Worm (Caenorhabditis elegans) whole organism, L3 larva: ENCODE data around the gene clec-171.

Experiments used
- R02D3.7 ChIP-seq: fragments of 150-350 bp; optimal IDR thresholded peaks from 2 replicates; lab custom pipeline; 2014; ENCODE audit warnings: missing biosample characterization, missing genetic modification characterization
- ZK546.5 ChIP-seq: sonication (generic microtip); optimal IDR thresholded peaks from 2 replicates; lab custom pipeline; 2017; ENCODE audit warnings: missing biosample characterization, missing genetic modification characterization
- aly-2 ChIP-seq: fragments of 150-350 bp; optimal IDR thresholded peaks from 2 replicates; lab custom pipeline; 2014; ENCODE audit warnings: missing biosample characterization, missing genetic modification characterization
- ama-1 ChIP-seq: fragments of 150-350 bp; optimal IDR thresholded peaks from 2 replicates; lab custom pipeline; 2018
- ceh-16 ChIP-seq: sonication (generic microtip); optimal IDR thresholded peaks from 2 replicates; lab custom pipeline; 2017; ENCODE audit warnings: missing biosample characterization, missing genetic modification characterization
- ceh-82 ChIP-seq: fragments of 150-350 bp; optimal IDR thresholded peaks from 2 replicates; lab custom pipeline; 2014; ENCODE audit warnings: missing biosample characterization, missing genetic modification characterization
- ceh-9 ChIP-seq: sonication (generic microtip); optimal IDR thresholded peaks from 2 replicates; lab custom pipeline; 2018; ENCODE audit warnings: missing biosample characterization, missing genetic modification characterization
- daf-12 ChIP-seq: fragments of 150-350 bp; optimal IDR thresholded peaks from 2 replicates; lab custom pipeline; 2014; ENCODE audit warnings: missing biosample characterization, missing genetic modification reagents, missing genetic modification characterization
- egl-27 ChIP-seq: sonication (generic microtip); optimal IDR thresholded peaks from 4 replicates; lab custom pipeline; 2017; ENCODE audit warnings: missing biosample characterization, missing genetic modification reagents, missing genetic modification characterization
- egl-5 ChIP-seq: fragments of 150-350 bp; optimal IDR thresholded peaks from 2 replicates; lab custom pipeline; 2017; ENCODE audit warnings: missing biosample characterization, missing genetic modification reagents, missing genetic modification characterization, inconsistent platforms
- elt-2 ChIP-seq: sonication (generic microtip); optimal IDR thresholded peaks from 2 replicates; lab custom pipeline; 2016; ENCODE audit warnings: missing genetic modification reagents, mild to moderate bottlenecking, missing genetic modification characterization, missing compliant biosample characterization
- elt-3 ChIP-seq, 3 experiments: fragments of 150-350 bp in 1 of 3; sonication (generic microtip) in 2 of 3; optimal IDR thresholded peaks; 2 replicates in 2 of 3; 4 replicates in 1 of 3; lab custom pipeline; 2014 to 2017; ENCODE audit warnings: missing biosample characterization in 3 of 3, missing genetic modification characterization in 3 of 3
- fkh-10 ChIP-seq: sonication (generic microtip); optimal IDR thresholded peaks from 2 replicates; lab custom pipeline; 2017; ENCODE audit warnings: missing biosample characterization, missing genetic modification reagents, missing genetic modification characterization
- fkh-2 ChIP-seq: fragments of 150-350 bp; optimal IDR thresholded peaks from 2 replicates; lab custom pipeline; 2014; ENCODE audit warnings: missing biosample characterization, missing genetic modification reagents, missing genetic modification characterization
- fos-1 ChIP-seq: fragments of 150-350 bp; optimal IDR thresholded peaks from 2 replicates; lab custom pipeline; 2014; ENCODE audit warnings: missing biosample characterization, missing genetic modification characterization
- hmg-11 ChIP-seq: sonication (generic microtip); optimal IDR thresholded peaks from 2 replicates; lab custom pipeline; 2016; ENCODE audit warnings: missing genetic modification characterization, missing compliant biosample characterization
- lin-15B ChIP-seq: fragments of 150-350 bp; optimal IDR thresholded peaks from 2 replicates; lab custom pipeline; 2014; ENCODE audit warnings: missing biosample characterization, missing genetic modification characterization
- lin-39 ChIP-seq: fragments of 150-350 bp; optimal IDR thresholded peaks from 2 replicates; lab custom pipeline; 2018; ENCODE audit warnings: missing biosample characterization, missing genetic modification reagents, missing genetic modification characterization
- lsy-12 ChIP-seq: sonication (generic microtip); optimal IDR thresholded peaks from 2 replicates; lab custom pipeline; 2016; ENCODE audit warnings: mild to moderate bottlenecking, missing genetic modification characterization, missing compliant biosample characterization
- mdl-1 ChIP-seq: fragments of 150-350 bp; optimal IDR thresholded peaks from 2 replicates; lab custom pipeline; 2014; ENCODE audit warnings: missing biosample characterization, missing genetic modification characterization
- mml-1 ChIP-seq: fragments of 150-350 bp; sonication (generic microtip); optimal IDR thresholded peaks from 3 replicates; lab custom pipeline; 2014; ENCODE audit warnings: missing biosample characterization, missing genetic modification characterization
- nfya-1 ChIP-seq: sonication (generic microtip); optimal IDR thresholded peaks from 2 replicates; lab custom pipeline; 2017; ENCODE audit warnings: missing genetic modification characterization, mild to moderate bottlenecking, missing compliant biosample characterization, antibody characterized with exemption, moderate library complexity; ENCODE audit not compliant: insufficient read depth
- nhr-11 ChIP-seq: fragments of 150-350 bp; optimal IDR thresholded peaks from 2 replicates; lab custom pipeline; 2014; ENCODE audit warnings: missing biosample characterization, missing genetic modification characterization
- nhr-23 ChIP-seq: fragments of 150-350 bp; optimal IDR thresholded peaks from 2 replicates; lab custom pipeline; 2014; ENCODE audit warnings: missing biosample characterization, missing genetic modification reagents, missing genetic modification characterization
- nhr-237 ChIP-seq: fragments of 150-350 bp; optimal IDR thresholded peaks from 2 replicates; lab custom pipeline; 2014; ENCODE audit warnings: missing biosample characterization, missing genetic modification characterization
- nhr-25 ChIP-seq: sonication (generic microtip); optimal IDR thresholded peaks from 2 replicates; lab custom pipeline; 2017; ENCODE audit warnings: missing biosample characterization, missing genetic modification characterization
- nhr-28 ChIP-seq: fragments of 150-350 bp; optimal IDR thresholded peaks from 2 replicates; lab custom pipeline; 2014; ENCODE audit warnings: missing biosample characterization, missing genetic modification characterization
- nhr-43 ChIP-seq: sonication (generic microtip); optimal IDR thresholded peaks from 2 replicates; lab custom pipeline; 2016; ENCODE audit warnings: mild to moderate bottlenecking, missing genetic modification characterization, missing compliant biosample characterization; ENCODE audit not compliant: poor library complexity, severe bottlenecking
- nhr-76 ChIP-seq: fragments of 150-350 bp; sonication (generic microtip); optimal IDR thresholded peaks from 5 replicates; lab custom pipeline; 2014; ENCODE audit warnings: missing biosample characterization, missing genetic modification characterization
- nhr-77 ChIP-seq: fragments of 150-350 bp; optimal IDR thresholded peaks from 2 replicates; lab custom pipeline; 2014; ENCODE audit warnings: missing biosample characterization, missing genetic modification characterization
- pha-4 ChIP-seq: fragments of 150-350 bp; optimal IDR thresholded peaks from 2 replicates; lab custom pipeline; 2014; ENCODE audit warnings: missing biosample characterization, missing genetic modification reagents, missing genetic modification characterization
- pqm-1 ChIP-seq: fragments of 150-350 bp; optimal IDR thresholded peaks from 2 replicates; lab custom pipeline; 2017; ENCODE audit warnings: missing biosample characterization, missing genetic modification characterization, inconsistent platforms
- sea-2 ChIP-seq: fragments of 150-350 bp; sonication (generic microtip); optimal IDR thresholded peaks from 4 replicates; lab custom pipeline; 2014; ENCODE audit warnings: missing biosample characterization, missing genetic modification reagents, missing genetic modification characterization
- skn-1 ChIP-seq: fragments of 150-350 bp; optimal IDR thresholded peaks from 2 replicates; lab custom pipeline; 2014; ENCODE audit warnings: missing biosample characterization, missing genetic modification characterization
- unc-39 ChIP-seq: sonication (generic microtip); optimal IDR thresholded peaks from 4 replicates; lab custom pipeline; 2017; ENCODE audit warnings: missing biosample characterization, missing genetic modification characterization
- zag-1 ChIP-seq: fragments of 150-350 bp; optimal IDR thresholded peaks from 2 replicates; lab custom pipeline; 2014; ENCODE audit warnings: missing biosample characterization, missing genetic modification characterization
- ztf-11 ChIP-seq: fragments of 150-350 bp; optimal IDR thresholded peaks from 2 replicates; lab custom pipeline; 2014; ENCODE audit warnings: missing biosample characterization, missing genetic modification characterization
- ztf-4 ChIP-seq: fragments of 150-350 bp; optimal IDR thresholded peaks from 2 replicates; lab custom pipeline; 2014; ENCODE audit warnings: missing biosample characterization, missing genetic modification characterization

The clec-171 gene

ce11 chrIV:1397895-1398294 is 29.3 kb downstream of the clec-171 start:
- TF ChIP-seq fkh-10 (GFP tag; lab: Kevin White, UChicago), result no peak
- no peak for TF ChIP-seq nhr-25 (tag; lab: Kevin White, UChicago)
- no peak for TF ChIP-seq nfya-1
- no peak for TF ChIP-seq fkh-2 (tag; lab: Kevin White, UChicago)
- no peak for TF ChIP-seq egl-27 (tag; lab: Kevin White, UChicago)
- no peak for TF ChIP-seq ceh-16 (tag; lab: Kevin White, UChicago)
- no peak for TF ChIP-seq lin-15B (tag; lab: Kevin White, UChicago)
- TF ChIP-seq nhr-28 (tag; lab: Kevin White, UChicago), result no peak
- TF ChIP-seq ZK546.5 (tag; lab: Kevin White, UChicago), result no peak
- TF ChIP-seq aly-2, result no peak
- TF ChIP-seq egl-5 (tag; lab: Kevin White, UChicago), result no peak
- TF ChIP-seq fos-1 (tag; lab: Kevin White, UChicago), result no peak
- no peak for TF ChIP-seq ztf-4 (tag; lab: Kevin White, UChicago)
- TF ChIP-seq unc-39 (tag; lab: Kevin White, UChicago), result no peak
- no peak for TF ChIP-seq nhr-43
- TF ChIP-seq nhr-77 (tag; lab: Kevin White, UChicago), result no peak
- no peak for TF ChIP-seq nhr-76 (tag; lab: Kevin White, UChicago)
- TF ChIP-seq ztf-11 (tag; lab: Kevin White, UChicago), result no peak
- no peak for TF ChIP-seq mml-1
- TF ChIP-seq lin-39 (tag; lab: Kevin White, UChicago), result no peak

DNA sequence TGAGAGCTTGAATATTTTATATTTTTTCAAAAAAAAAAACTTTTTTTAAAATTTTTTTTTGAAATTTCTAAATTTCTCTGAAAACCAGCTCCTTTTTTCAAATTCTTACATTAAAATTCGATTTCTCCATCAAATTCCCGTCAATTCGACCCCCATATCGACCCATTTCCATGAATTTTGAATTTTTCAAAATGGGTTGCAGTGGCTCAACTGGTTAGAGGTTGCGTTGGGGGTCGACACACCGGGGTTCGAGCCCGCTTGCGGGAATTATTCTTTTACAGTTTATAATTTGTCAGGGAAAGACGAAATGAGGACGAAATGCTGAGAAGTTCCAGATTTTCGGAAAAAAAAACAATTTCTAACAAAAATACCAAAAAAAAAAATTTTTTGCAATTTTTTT is 33.1 kb downstream of the clec-171 start:
- TF ChIP-seq hmg-11 (tag; lab: Kevin White, UChicago) (no peak), pha-4 (tag; lab: Kevin White, UChicago) (no peak), lin-15B (tag; lab: Kevin White, UChicago) (no peak), nfya-1 (no peak), ceh-9 (tag; lab: Kevin White, UChicago) (no peak), fos-1 (tag; lab: Kevin White, UChicago) (no peak)

DNA sequence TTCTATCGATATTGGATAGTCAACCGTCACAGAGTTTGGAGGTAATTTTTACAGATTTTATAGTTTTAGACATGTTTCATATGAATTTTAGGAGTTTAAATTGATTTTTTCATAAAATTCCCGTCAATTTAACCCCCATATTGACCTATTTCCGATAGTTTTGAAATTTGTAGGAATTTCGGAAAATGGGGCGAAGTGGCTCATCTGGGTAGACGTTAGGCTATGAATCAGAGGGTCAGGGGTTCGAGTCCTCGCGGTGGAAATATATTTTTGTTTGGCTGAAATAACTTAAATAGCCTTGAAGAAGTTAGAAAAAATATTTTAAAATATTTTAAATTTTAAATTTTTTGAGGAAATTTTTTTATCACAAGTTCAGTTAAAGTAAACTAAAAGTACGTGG is 35.7 kb downstream of the clec-171 start:
- TF ChIP-seq nhr-23 (tag; lab: Kevin White, UChicago) (no peak), elt-3 (tag; optimal IDR thresholded peaks at IDR 0.05; lab: Kevin White, UChicago) (no peak), mdl-1 (tag; lab: Kevin White, UChicago) (no peak), nhr-237 (no peak), R02D3.7 (no peak)

DNA sequence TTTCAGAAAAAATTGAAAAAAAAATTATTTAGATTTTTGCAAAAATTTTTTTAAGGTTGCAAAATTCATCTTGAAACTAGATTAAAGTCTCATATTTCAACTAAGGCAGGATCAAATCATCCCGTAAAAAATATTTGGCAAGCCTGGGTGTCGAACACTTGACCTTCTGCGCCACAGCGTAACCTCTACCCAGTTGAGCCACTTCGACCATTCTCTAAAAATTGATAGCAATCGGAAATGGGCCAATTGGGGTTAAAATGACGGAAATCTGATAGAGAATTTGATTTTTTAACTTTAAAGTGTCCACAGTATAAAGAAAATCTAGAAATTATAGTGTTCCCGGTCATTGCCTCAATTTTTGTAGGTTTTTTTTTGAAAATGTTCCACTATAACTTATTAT is 37.1 kb downstream of the clec-171 start:
- no peak for TF ChIP-seq ceh-82
- TF ChIP-seq ama-1 (lab: Kevin White, UChicago), result no peak
- no peak for TF ChIP-seq mdl-1 (tag; lab: Kevin White, UChicago)
- TF ChIP-seq pqm-1 (tag; lab: Kevin White, UChicago), result no peak
- no peak for TF ChIP-seq daf-12
- no peak for TF ChIP-seq nhr-237
- no peak for TF ChIP-seq elt-2 (tag; lab: Kevin White, UChicago)
- TF ChIP-seq sea-2 (GFP tag; lab: Kevin White, UChicago), result no peak
- TF ChIP-seq nhr-11 (tag; lab: Kevin White, UChicago), result no peak
- no peak for TF ChIP-seq zag-1 (tag; lab: Kevin White, UChicago)
- TF ChIP-seq elt-3 (tag; optimal IDR thresholded peaks at IDR 0.05; lab: Kevin White, UChicago), result no peak
- TF ChIP-seq lsy-12 (tag; lab: Kevin White, UChicago), result no peak
- no peak for TF ChIP-seq lin-39 (tag; lab: Kevin White, UChicago)
- no peak for TF ChIP-seq mml-1
- TF ChIP-seq fkh-10 (GFP tag; lab: Kevin White, UChicago), result no peak
- no peak for TF ChIP-seq nhr-43
- no peak for TF ChIP-seq aly-2
- no peak for TF ChIP-seq skn-1 (tag; lab: Kevin White, UChicago)
- TF ChIP-seq nfya-1, result no peak
